Fruit fly (Drosophila melanogaster): ENCODE results near the gene Nepl6.

DNA sequence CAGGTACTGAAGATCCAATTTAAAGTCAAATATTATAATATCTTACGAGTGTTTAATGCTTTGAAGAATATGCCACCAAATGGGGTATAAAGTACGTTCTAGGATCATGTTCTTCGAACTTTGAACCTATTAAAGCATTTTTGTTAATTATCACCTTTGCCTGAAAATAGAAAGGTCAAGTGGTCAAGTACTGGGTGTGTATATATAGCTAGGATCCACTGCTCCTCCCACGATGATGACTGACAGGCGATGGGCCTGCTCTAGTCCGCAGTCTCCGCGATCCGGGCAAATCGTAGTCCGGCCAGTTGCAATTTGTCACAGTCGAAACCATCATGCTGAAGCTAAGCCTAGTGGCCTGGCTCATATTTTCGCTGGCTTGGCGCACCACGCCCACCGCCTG is 4.3 kb downstream of the Nepl6 start, which contains the start of gene Nepl5:
- TF ChIP-seq CG12071 (GFP tag; optimal IDR thresholded peaks at IDR 0.05) (no peak), CG15269 (tag; optimal IDR thresholded peaks at IDR 0.05) (no peak), rib (GFP tag; IDR thresholded peaks at IDR 0.05) (no peak), CG2129 (GFP tag; IDR thresholded peaks at IDR 0.05; ENCODE audit: partially characterized antibody) (no peak), CG10462 (GFP tag; optimal IDR thresholded peaks at IDR 0.05) (no peak), CG1233 (GFP tag; optimal IDR thresholded peaks at IDR 0.05) (no peak), Kr (GFP tag; optimal IDR thresholded peaks at IDR 0.05) (no peak)

Measured in whole organism, embryonic.